Fruit fly (Drosophila melanogaster) whole organism, prepupa: ENCODE results near the gene mfrn.

Source experiments
- CG10669 ChIP-seq: fragments of 200-800 bp; sonication (Bioruptor generic); optimal IDR thresholded peaks from 3 replicates; lab custom pipeline; 2018; ENCODE audit warnings: missing biosample characterization, mild to moderate bottlenecking, missing genetic modification characterization, moderate library complexity
- CG11294 ChIP-seq: fragments of 200-800 bp; sonication (Bioruptor generic); IDR thresholded peaks from 2 replicates; pipeline ENCODE4 v1.3.6; 2022; ENCODE audit warnings: missing biosample characterization, missing genetic modification characterization
- CG15336 ChIP-seq: fragments of 200-800 bp; sonication (Bioruptor generic); IDR thresholded peaks from 2 replicates; pipeline ENCODE4 v1.3.6; 2022; ENCODE audit warnings: missing biosample characterization, missing genetic modification characterization
- CG1621 ChIP-seq: fragments of 200-800 bp; sonication (Bioruptor generic); optimal IDR thresholded peaks from 3 replicates; lab custom pipeline; 2018; ENCODE audit warnings: missing biosample characterization, mild to moderate bottlenecking, missing genetic modification characterization
- CG16779 ChIP-seq: fragments of 200-800 bp; sonication (Bioruptor generic); optimal IDR thresholded peaks from 3 replicates; lab custom pipeline; 2017; ENCODE audit warnings: missing biosample characterization, mild to moderate bottlenecking, missing genetic modification characterization
- CG32006 ChIP-seq: fragments of 200-800 bp; sonication (Bioruptor generic); optimal IDR thresholded peaks from 3 replicates; lab custom pipeline; 2017; ENCODE audit warnings: missing biosample characterization, mild to moderate bottlenecking, missing genetic modification characterization
- CG3919 ChIP-seq: fragments of 200-800 bp; sonication (Bioruptor generic); optimal IDR thresholded peaks from 3 replicates; lab custom pipeline; 2016; ENCODE audit warnings: missing biosample characterization, missing genetic modification characterization
- CG6163 ChIP-seq: fragments of 200-800 bp; sonication (Bioruptor generic); IDR thresholded peaks from 3 replicates; pipeline ENCODE4 v1.3.6; 2022; ENCODE audit warnings: missing biosample characterization, missing genetic modification characterization
- CG6276 ChIP-seq: fragments of 200-800 bp; sonication (Bioruptor generic); optimal IDR thresholded peaks from 2 replicates; lab custom pipeline; 2017; ENCODE audit warnings: missing biosample characterization, mild to moderate bottlenecking, missing genetic modification characterization
- CG6792 ChIP-seq: fragments of 200-800 bp; sonication (Bioruptor generic); optimal IDR thresholded peaks from 3 replicates; lab custom pipeline; 2016; ENCODE audit warnings: missing biosample characterization, missing genetic modification characterization
- CG6808 ChIP-seq: fragments of 200-800 bp; sonication (Bioruptor generic); optimal IDR thresholded peaks from 3 replicates; lab custom pipeline; 2017; ENCODE audit warnings: missing biosample characterization, missing genetic modification characterization, mild to moderate bottlenecking, moderate library complexity, missing genetic modification reagents
- CG6854 ChIP-seq: fragments of 200-800 bp; sonication (Bioruptor generic); optimal IDR thresholded peaks from 2 replicates; lab custom pipeline; 2017; ENCODE audit warnings: missing biosample characterization, mild to moderate bottlenecking, missing genetic modification characterization
- CG7368 ChIP-seq: fragments of 200-800 bp; sonication (Bioruptor generic); optimal IDR thresholded peaks from 3 replicates; lab custom pipeline; 2016; ENCODE audit warnings: missing biosample characterization, missing genetic modification characterization
- CG8319 ChIP-seq: fragments of 200-800 bp; sonication (Bioruptor generic); optimal IDR thresholded peaks from 3 replicates; lab custom pipeline; 2016; ENCODE audit warnings: missing biosample characterization, missing genetic modification characterization
- CG9139 ChIP-seq: fragments of 200-800 bp; sonication (Bioruptor generic); optimal IDR thresholded peaks from 3 replicates; lab custom pipeline; 2017; ENCODE audit warnings: missing biosample characterization, mild to moderate bottlenecking, missing genetic modification characterization
- Eip75B ChIP-seq: fragments of 200-800 bp; sonication (Bioruptor generic); optimal IDR thresholded peaks from 3 replicates; lab custom pipeline; 2016; ENCODE audit warnings: missing biosample characterization, missing genetic modification characterization
- Eip78C ChIP-seq: fragments of 200-800 bp; sonication (Bioruptor generic); peaks from one replicate; lab custom pipeline; 2016; ENCODE audit warnings: missing biosample characterization, missing genetic modification characterization
- Eip93F ChIP-seq: fragments of 200-800 bp; sonication (Bioruptor generic); optimal IDR thresholded peaks from 2 replicates; lab custom pipeline; 2016; ENCODE audit warnings: missing biosample characterization, mild to moderate bottlenecking, missing genetic modification characterization
- Ets96B ChIP-seq: fragments of 200-800 bp; optimal IDR thresholded peaks from 2 replicates; lab custom pipeline; 2019; ENCODE audit warnings: missing biosample characterization, mild to moderate bottlenecking, missing genetic modification characterization, moderate library complexity
- Gug ChIP-seq: fragments of 200-800 bp; sonication (Bioruptor generic); IDR thresholded peaks from 2 replicates; pipeline ENCODE4 v1.3.6; 2022; ENCODE audit warnings: missing biosample characterization, missing genetic modification characterization
- Hr39 ChIP-seq: fragments of 200-800 bp; sonication (Bioruptor generic); optimal IDR thresholded peaks from 2 replicates; lab custom pipeline; 2016; ENCODE audit warnings: missing biosample characterization, missing genetic modification characterization
- Hr4 ChIP-seq: fragments of 200-800 bp; sonication (Bioruptor generic); optimal IDR thresholded peaks from 3 replicates; lab custom pipeline; 2016; ENCODE audit warnings: missing biosample characterization, missing genetic modification characterization
- Lpt ChIP-seq: fragments of 200-800 bp; sonication (Bioruptor generic); optimal IDR thresholded peaks from 3 replicates; lab custom pipeline; 2016; ENCODE audit warnings: missing biosample characterization, missing genetic modification characterization
- Smox ChIP-seq: fragments of 200-800 bp; sonication (Bioruptor generic); optimal IDR thresholded peaks from 3 replicates; lab custom pipeline; 2016; ENCODE audit warnings: missing biosample characterization, missing genetic modification characterization
- Sox14 ChIP-seq: fragments of 200-800 bp; sonication (Bioruptor generic); optimal IDR thresholded peaks from 3 replicates; lab custom pipeline; 2016; ENCODE audit warnings: missing biosample characterization, missing genetic modification characterization
- Sox15 ChIP-seq: fragments of 200-800 bp; sonication (Bioruptor generic); optimal IDR thresholded peaks from 3 replicates; lab custom pipeline; 2016; ENCODE audit warnings: missing biosample characterization, missing genetic modification characterization
- dac ChIP-seq: fragments of 200-800 bp; sonication (Bioruptor generic); optimal IDR thresholded peaks from 2 replicates; lab custom pipeline; 2017; ENCODE audit warnings: missing biosample characterization, mild to moderate bottlenecking, missing genetic modification characterization
- dsx ChIP-seq: fragments of 200-800 bp; optimal IDR thresholded peaks from 3 replicates; lab custom pipeline; 2019; ENCODE audit warnings: missing biosample characterization, mild to moderate bottlenecking, missing genetic modification characterization, moderate library complexity; ENCODE audit not compliant: poor library complexity, severe bottlenecking
- eg ChIP-seq: fragments of 200-800 bp; sonication (Bioruptor generic); IDR thresholded peaks from 3 replicates; pipeline ENCODE4 v1.3.6; 2022; ENCODE audit warnings: missing biosample characterization, missing genetic modification characterization
- esn ChIP-seq: fragments of 200-800 bp; sonication (Bioruptor generic); optimal IDR thresholded peaks from 2 replicates; lab custom pipeline; 2016; ENCODE audit warnings: missing biosample characterization, mild to moderate bottlenecking, missing genetic modification characterization, moderate library complexity
- fd59A ChIP-seq: fragments of 200-800 bp; sonication (Bioruptor generic); optimal IDR thresholded peaks from 2 replicates; lab custom pipeline; 2017; ENCODE audit warnings: missing biosample characterization, mild to moderate bottlenecking, missing genetic modification characterization, missing genetic modification reagents
- pdm3 ChIP-seq: fragments of 200-800 bp; sonication (Bioruptor generic); optimal IDR thresholded peaks from 3 replicates; lab custom pipeline; 2016; ENCODE audit warnings: missing biosample characterization, missing genetic modification characterization
- ss ChIP-seq, 2 experiments: fragments of 200-800 bp; sonication (Bioruptor generic); optimal IDR thresholded peaks; 2 replicates in 1 of 2; 3 replicates in 1 of 2; lab custom pipeline; 2017 to 2018; ENCODE audit warnings: mild to moderate bottlenecking in 2 of 2, missing biosample characterization in 2 of 2, missing genetic modification characterization in 2 of 2, moderate library complexity in 1 of 2
- svp ChIP-seq: fragments of 200-800 bp; sonication (Bioruptor generic); peaks from one replicate; lab custom pipeline; 2016; ENCODE audit warnings: missing biosample characterization, missing genetic modification characterization
- vri ChIP-seq: fragments of 200-800 bp; sonication (Bioruptor generic); optimal IDR thresholded peaks from 3 replicates; lab custom pipeline; 2016; ENCODE audit warnings: missing biosample characterization, mild to moderate bottlenecking, missing genetic modification characterization

mfrn gene

DNA sequence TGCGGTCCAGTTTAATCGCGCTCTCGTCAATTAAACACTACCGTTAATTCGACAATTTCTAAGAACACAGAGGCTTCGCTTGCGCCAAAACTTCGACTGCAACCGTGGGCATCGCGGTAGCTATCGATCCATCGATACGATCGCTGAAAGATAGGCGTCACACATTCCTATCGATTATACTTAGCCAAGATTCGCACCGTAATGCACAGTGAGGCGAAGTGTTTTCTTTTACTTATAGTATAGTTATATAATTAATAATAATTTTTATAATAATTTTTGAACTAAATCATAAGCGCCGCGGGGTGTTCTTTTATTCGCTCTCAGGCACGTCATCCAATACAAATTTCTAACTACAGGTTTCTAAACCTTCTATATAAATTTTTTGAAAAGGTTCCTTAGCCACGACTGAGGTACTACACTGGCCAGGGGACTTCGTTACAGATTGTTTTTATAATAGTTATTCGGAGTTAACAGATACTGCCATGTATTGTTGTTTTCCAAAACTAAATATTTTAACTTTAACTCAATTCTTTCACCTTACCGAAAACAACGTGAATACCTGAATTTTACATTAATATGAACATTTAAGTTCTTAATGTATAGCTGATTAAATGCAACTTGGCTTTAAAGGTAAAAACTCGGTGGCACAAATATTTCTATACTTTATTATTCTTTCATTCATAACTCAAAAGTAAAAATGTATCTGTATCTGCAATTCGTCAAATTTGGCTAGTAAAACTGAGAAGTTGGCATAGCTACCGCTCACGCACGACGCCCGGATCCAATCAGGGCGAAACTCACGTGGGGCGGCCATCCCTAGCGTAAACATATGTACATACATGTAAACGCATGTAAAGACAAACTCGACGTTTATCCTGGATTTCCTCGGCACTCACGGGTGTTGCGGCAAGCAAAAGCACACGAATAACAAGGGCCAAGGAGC lies 9.8 kb downstream of the mfrn start, which contains the start of the genes NSD and BOD1 (continued):
- TF ChIP-seq Hr39 (GFP tag; lab: Kevin White, UChicago) (peak; percentile 3), CG7368 (GFP tag; lab: Kevin White, UChicago) (no peak), dsx (GFP tag; lab: Kevin White, UChicago) (no peak), CG6163 (peak; percentile 76), CG15336 (GFP tag; lab: Robert Waterston, UW) (no peak)

DNA sequence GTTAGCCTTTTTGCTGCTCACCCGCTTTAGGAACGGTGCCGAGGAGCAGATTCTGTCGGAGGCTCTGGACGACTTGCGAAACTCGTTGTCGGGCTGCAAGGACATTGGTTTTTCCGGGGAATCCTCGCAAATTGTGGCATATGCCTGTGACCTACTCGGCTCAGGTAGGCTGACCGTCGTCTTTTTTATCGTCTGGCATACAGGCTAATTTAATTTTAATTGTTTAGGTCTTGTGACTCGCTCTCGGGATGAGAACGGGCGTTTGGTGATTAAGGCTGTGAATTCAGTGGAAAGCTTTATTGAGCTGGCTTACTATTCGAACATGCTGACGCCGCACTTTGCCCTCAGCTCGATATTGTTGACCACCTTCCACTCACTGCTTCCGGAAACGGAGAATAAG lies 16.4 kb downstream of the mfrn start:
- TF ChIP-seq Lpt: no peak
- TF ChIP-seq Gug (GFP tag; lab: Robert Waterston, UW): no peak
- no peak for TF ChIP-seq Hr39 (GFP tag; lab: Kevin White, UChicago)
- no peak for TF ChIP-seq Hr4 (GFP tag; lab: Kevin White, UChicago)
- no peak for TF ChIP-seq Smox
- no peak for TF ChIP-seq CG10669 (GFP tag; lab: Kevin White, UChicago)
- TF ChIP-seq Eip93F: no peak
- no peak for TF ChIP-seq dsx (GFP tag; lab: Kevin White, UChicago)
- TF ChIP-seq Eip75B (GFP tag; lab: Kevin White, UChicago): no peak

dm6 chr3R:27928984-27929924 lies 18.6 kb downstream of the mfrn start:
- TF ChIP-seq vri (GFP tag; lab: Kevin White, UChicago) (peak; percentile 91), Eip93F (peak; percentile 71), CG6854 (GFP tag; lab: Kevin White, UChicago) (peak; percentile 1), svp (GFP tag; lab: Kevin White, UChicago) (peak; percentile 87), Eip78C (GFP tag; lab: Kevin White, UChicago) (peak; percentile 13), ss (GFP tag; optimal IDR thresholded peaks at IDR 0.05; lab: Kevin White, UChicago) (peak in 1 of 2 experiments; percentile 16), CG6792 (GFP tag; lab: Kevin White, UChicago) (no peak), CG32006 (no peak), CG16779 (tag; lab: Kevin White, UChicago) (peak; percentile 42), CG7368 (GFP tag; lab: Kevin White, UChicago) (no peak), eg (GFP tag; lab: Robert Waterston, UW) (no peak), CG6276 (peak; percentile 13)
- TF ChIP-seq, all 60 proteins: peak for 8

DNA sequence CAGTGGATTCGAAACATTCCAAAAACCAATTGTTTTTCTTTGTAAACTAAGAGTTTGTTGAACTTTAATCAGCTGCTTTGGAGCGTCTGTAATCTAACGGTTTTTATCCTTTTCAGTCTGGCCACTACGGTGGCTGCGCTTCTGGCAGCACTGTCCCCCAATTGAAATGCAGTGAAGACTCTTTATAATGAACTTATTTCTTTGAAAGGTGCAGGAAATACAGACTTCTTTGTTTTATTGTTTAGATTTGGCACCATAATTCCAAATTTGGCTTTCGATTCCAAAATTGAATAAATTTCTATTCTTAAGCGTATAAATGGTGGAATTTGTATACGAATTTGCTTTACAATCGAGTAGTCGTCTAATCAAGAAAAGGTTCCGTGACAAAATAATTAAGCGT lies 19.7 kb downstream of the mfrn start, which contains the start of gene nenya:
Gene nenya (minus strand): TSS at position 35 of the 400 bp plus-strand sequence.
- TF ChIP-seq Eip78C (GFP tag; lab: Kevin White, UChicago) (peak; percentile 43), esn (GFP tag; lab: Kevin White, UChicago) (peak; percentile 5), svp (GFP tag; lab: Kevin White, UChicago) (peak; percentile 67), ss (GFP tag; optimal IDR thresholded peaks at IDR 0.05; lab: Kevin White, UChicago) (no peak), vri (GFP tag; lab: Kevin White, UChicago) (no peak)
- TF ChIP-seq, all 60 proteins: peak for 3

dm6 chr3R:27926738-27927215 lies 21.0 kb downstream of the mfrn start:
- TF ChIP-seq Eip78C (GFP tag; lab: Kevin White, UChicago) (no peak), pdm3 (no peak), dac (GFP tag; lab: Kevin White, UChicago) (no peak), CG1621 (tag; lab: Kevin White, UChicago) (no peak), CG9139 (GFP tag; lab: Kevin White, UChicago) (no peak), fd59A (GFP tag; lab: Kevin White, UChicago) (no peak), Sox14 (GFP tag; lab: Kevin White, UChicago) (peak; percentile 20), CG6792 (GFP tag; lab: Kevin White, UChicago) (no peak), vri (GFP tag; lab: Kevin White, UChicago) (peak; percentile 93), CG15336 (GFP tag; lab: Robert Waterston, UW) (no peak), eg (GFP tag; lab: Robert Waterston, UW) (0 out of 3 replicates have a peak, but pooled peaks have one; percentile 29), CG8319 (GFP tag; lab: Kevin White, UChicago) (no peak), Sox15 (GFP tag; lab: Kevin White, UChicago) (no peak), Gug (GFP tag; lab: Robert Waterston, UW) (no peak), Eip93F (peak; percentile 77), CG3919 (GFP tag; lab: Kevin White, UChicago) (no peak), CG6808 (no peak), Ets96B (tag; lab: Kevin White, UChicago) (no peak), svp (GFP tag; lab: Kevin White, UChicago) (peak; percentile 57), CG11294 (GFP tag; lab: Robert Waterston, UW) (no peak)
